Fruit fly (Drosophila melanogaster) whole organism, embryonic: ENCODE measurements around the gene UQCR-14.

Experiments used
- CG10267 ChIP-seq: fragments of 200-800 bp; sonication (Bioruptor generic); optimal IDR thresholded peaks from 2 replicates; lab custom pipeline; 2018; ENCODE audit warnings: missing biosample characterization, mild to moderate bottlenecking, missing genetic modification characterization, moderate library complexity
- CG11247 ChIP-seq: fragments of 200-800 bp; sonication (Bioruptor generic); IDR thresholded peaks from 2 replicates; pipeline ENCODE4 v1.3.6; 2022; ENCODE audit warnings: missing biosample characterization, missing genetic modification characterization
- CG15011 ChIP-seq: fragments of 200-800 bp; sonication (Bioruptor generic); optimal IDR thresholded peaks from 3 replicates; lab custom pipeline; 2018; ENCODE audit warnings: missing biosample characterization, mild to moderate bottlenecking, missing genetic modification characterization
- CG15696 ChIP-seq: fragments of 200-800 bp; sonication (Bioruptor generic); optimal IDR thresholded peaks from 2 replicates; lab custom pipeline; 2019; ENCODE audit warnings: missing biosample characterization, mild to moderate bottlenecking, missing genetic modification characterization, moderate library complexity
- CG17186 ChIP-seq: fragments of 200-800 bp; sonication (Bioruptor generic); optimal IDR thresholded peaks from 3 replicates; lab custom pipeline; 2017; ENCODE audit warnings: missing biosample characterization, missing genetic modification reagents, missing genetic modification characterization
- CG2116 ChIP-seq: fragments of 200-800 bp; sonication (Bioruptor generic); optimal IDR thresholded peaks from 3 replicates; lab custom pipeline; 2018; ENCODE audit warnings: missing biosample characterization, mild to moderate bottlenecking, missing genetic modification characterization
- CG2712 ChIP-seq: fragments of 200-800 bp; optimal IDR thresholded peaks from 3 replicates; lab custom pipeline; 2019; ENCODE audit warnings: missing biosample characterization, mild to moderate bottlenecking, missing genetic modification characterization, moderate library complexity
- CG30020 ChIP-seq: fragments of 200-800 bp; optimal IDR thresholded peaks from 2 replicates; lab custom pipeline; 2019; ENCODE audit warnings: missing biosample characterization, mild to moderate bottlenecking, missing genetic modification characterization, moderate library complexity
- CG3163 ChIP-seq: fragments of 200-800 bp; sonication (Bioruptor generic); optimal IDR thresholded peaks from 3 replicates; lab custom pipeline; 2016; ENCODE audit warnings: missing biosample characterization, missing genetic modification characterization
- CG33557 ChIP-seq: fragments of 200-800 bp; sonication (Bioruptor generic); optimal IDR thresholded peaks from 2 replicates; lab custom pipeline; 2019; ENCODE audit warnings: missing biosample characterization, mild to moderate bottlenecking, missing genetic modification characterization, moderate library complexity
- CG34224 ChIP-seq: fragments of 200-800 bp; sonication (Bioruptor generic); IDR thresholded peaks from 3 replicates; pipeline ENCODE4 v1.3.6; 2022; ENCODE audit warnings: missing biosample characterization, missing genetic modification characterization; ENCODE audit not compliant: partially characterized antibody
- CG34422 ChIP-seq: fragments of 200-800 bp; sonication (Bioruptor generic); IDR thresholded peaks from 3 replicates; pipeline ENCODE4 v1.3.6; 2022; ENCODE audit warnings: missing biosample characterization, missing genetic modification characterization
- CG6272 ChIP-seq: fragments of 200-800 bp; sonication (Bioruptor generic); IDR thresholded peaks from 2 replicates; pipeline ENCODE4 v1.3.6; 2022; ENCODE audit warnings: missing biosample characterization, missing genetic modification characterization
- CG6654 ChIP-seq: fragments of 200-800 bp; sonication (Bioruptor generic); optimal IDR thresholded peaks from 2 replicates; lab custom pipeline; 2017; ENCODE audit warnings: missing biosample characterization, mild to moderate bottlenecking, missing genetic modification characterization
- CG6765 ChIP-seq: fragments of 200-800 bp; sonication (Bioruptor generic); optimal IDR thresholded peaks from 3 replicates; lab custom pipeline; 2017; ENCODE audit warnings: missing biosample characterization, mild to moderate bottlenecking, missing genetic modification characterization
- CG7357 ChIP-seq: fragments of 200-800 bp; sonication (Bioruptor generic); IDR thresholded peaks from 3 replicates; pipeline ENCODE4 v1.3.6; 2022; ENCODE audit warnings: missing biosample characterization, missing genetic modification characterization
- CG9817 ChIP-seq: fragments of 200-800 bp; sonication (Bioruptor generic); optimal IDR thresholded peaks from 2 replicates; lab custom pipeline; 2018; ENCODE audit warnings: missing biosample characterization, mild to moderate bottlenecking, missing genetic modification characterization, moderate library complexity
- Dek ChIP-seq: fragments of 200-800 bp; sonication (Bioruptor generic); optimal IDR thresholded peaks from 3 replicates; lab custom pipeline; 2019; ENCODE audit warnings: missing biosample characterization, mild to moderate bottlenecking, missing genetic modification characterization, moderate library complexity
- Hr3 ChIP-seq: fragments of 200-800 bp; sonication (Bioruptor generic); optimal IDR thresholded peaks from 3 replicates; lab custom pipeline; 2016; ENCODE audit warnings: missing biosample characterization, missing genetic modification characterization
- NC2α ChIP-seq: fragments of 200-800 bp; sonication (Bioruptor generic); optimal IDR thresholded peaks from 2 replicates; lab custom pipeline; 2016; ENCODE audit warnings: missing biosample characterization, missing genetic modification characterization
- Oaz ChIP-seq: fragments of 200-800 bp; sonication (Bioruptor generic); IDR thresholded peaks from 2 replicates; pipeline ENCODE4 v1.3.6; 2022; ENCODE audit warnings: missing biosample characterization, missing genetic modification characterization
- Pdp1 ChIP-seq, 2 experiments: fragments of 200-800 bp; sonication (Bioruptor generic); optimal IDR thresholded peaks; 3 replicates each; lab custom pipeline; 2016; ENCODE audit warnings: missing biosample characterization in 2 of 2, missing genetic modification characterization in 2 of 2, mild to moderate bottlenecking in 1 of 2, moderate library complexity in 1 of 2
- Rx ChIP-seq: fragments of 200-800 bp; sonication (Bioruptor generic); IDR thresholded peaks from 2 replicates; pipeline ENCODE4 v1.3.6; 2022; ENCODE audit warnings: missing biosample characterization, missing genetic modification characterization
- Stat92E ChIP-seq, 3 experiments: fragments of >200 bp in 2 of 3; fragments of 200-800 bp in 1 of 3; sonication (Bioruptor generic) in 1 of 3; optimal IDR thresholded peaks; 2 replicates each; lab custom pipeline; 2017 to 2019; ENCODE audit warnings: missing biosample characterization in 3 of 3, missing genetic modification characterization in 3 of 3, mild to moderate bottlenecking in 1 of 3, moderate library complexity in 1 of 3
- Xbp1 ChIP-seq: fragments of 200-800 bp; sonication (Bioruptor generic); optimal IDR thresholded peaks from 3 replicates; lab custom pipeline; 2016; ENCODE audit warnings: missing biosample characterization, mild to moderate bottlenecking, missing genetic modification characterization
- bigmax ChIP-seq: fragments of 200-800 bp; sonication (Bioruptor generic); optimal IDR thresholded peaks from 2 replicates; lab custom pipeline; 2018; ENCODE audit warnings: missing biosample characterization, mild to moderate bottlenecking, missing genetic modification characterization
- cad ChIP-seq: fragments of >200 bp; optimal IDR thresholded peaks from 2 replicates; lab custom pipeline; 2017; ENCODE audit warnings: missing biosample characterization, missing genetic modification characterization
- crc ChIP-seq: fragments of 200-800 bp; sonication (Bioruptor generic); optimal IDR thresholded peaks from 2 replicates; lab custom pipeline; 2016; ENCODE audit warnings: missing biosample characterization, missing genetic modification characterization
- dati ChIP-seq: fragments of 200-800 bp; sonication (Bioruptor generic); IDR thresholded peaks from 2 replicates; pipeline ENCODE4 v1.3.6; 2022; ENCODE audit warnings: missing biosample characterization, missing genetic modification characterization
- fd102C ChIP-seq: fragments of 200-800 bp; sonication (Bioruptor generic); optimal IDR thresholded peaks from 2 replicates; lab custom pipeline; 2018; ENCODE audit warnings: missing biosample characterization, mild to moderate bottlenecking, missing genetic modification characterization, moderate library complexity
- fu2 ChIP-seq: fragments of 200-800 bp; sonication (Bioruptor generic); optimal IDR thresholded peaks from 2 replicates; lab custom pipeline; 2016; ENCODE audit warnings: missing biosample characterization, missing genetic modification characterization
- gcm ChIP-seq: fragments of 200-800 bp; sonication (Bioruptor generic); optimal IDR thresholded peaks from 2 replicates; lab custom pipeline; 2019; ENCODE audit warnings: missing biosample characterization, mild to moderate bottlenecking, missing genetic modification characterization, moderate library complexity
- gsb-n ChIP-seq: fragments of 200-800 bp; sonication (Bioruptor generic); optimal IDR thresholded peaks from 3 replicates; lab custom pipeline; 2018; ENCODE audit warnings: missing biosample characterization, mild to moderate bottlenecking, missing genetic modification characterization
- kah ChIP-seq: fragments of 200-800 bp; sonication (Bioruptor generic); optimal IDR thresholded peaks from 2 replicates; lab custom pipeline; 2018; ENCODE audit warnings: missing biosample characterization, mild to moderate bottlenecking, missing genetic modification characterization
- oc ChIP-seq: fragments of 200-800 bp; sonication (Bioruptor generic); optimal IDR thresholded peaks from 2 replicates; lab custom pipeline; 2018; ENCODE audit warnings: missing biosample characterization, mild to moderate bottlenecking, missing genetic modification characterization, moderate library complexity
- pfk ChIP-seq: fragments of 200-800 bp; sonication (Bioruptor generic); optimal IDR thresholded peaks from 2 replicates; lab custom pipeline; 2018; ENCODE audit warnings: missing biosample characterization, mild to moderate bottlenecking, missing genetic modification characterization, moderate library complexity
- psq ChIP-seq: fragments of 200-800 bp; sonication (Bioruptor generic); optimal IDR thresholded peaks from 2 replicates; lab custom pipeline; 2017; ENCODE audit warnings: missing biosample characterization, missing genetic modification characterization
- repo ChIP-seq: fragments of 200-800 bp; sonication (Bioruptor generic); optimal IDR thresholded peaks from 2 replicates; lab custom pipeline; 2016; ENCODE audit warnings: missing biosample characterization, missing genetic modification characterization
- rib ChIP-seq: fragments of 200-800 bp; sonication (Bioruptor generic); IDR thresholded peaks from 2 replicates; pipeline ENCODE4 v1.3.6; 2022; ENCODE audit warnings: missing biosample characterization, missing genetic modification characterization
- ro ChIP-seq: fragments of 200-800 bp; sonication (Bioruptor generic); IDR thresholded peaks from 2 replicates; pipeline ENCODE4 v1.3.6; 2022; ENCODE audit warnings: missing biosample characterization, missing genetic modification characterization
- sc ChIP-seq, 3 experiments: fragments of >200 bp in 2 of 3; fragments of 200-800 bp in 1 of 3; sonication (Bioruptor generic) in 1 of 3; optimal IDR thresholded peaks; 2 replicates in 2 of 3; 3 replicates in 1 of 3; lab custom pipeline; 2017; ENCODE audit warnings: mild to moderate bottlenecking in 1 of 3, missing biosample characterization in 1 of 3, missing genetic modification characterization in 1 of 3, missing genetic modification reagents in 1 of 3
- schlank ChIP-seq: fragments of 200-800 bp; sonication (Bioruptor generic); optimal IDR thresholded peaks from 2 replicates; lab custom pipeline; 2018; ENCODE audit warnings: missing biosample characterization, mild to moderate bottlenecking, missing genetic modification characterization
- slou ChIP-seq: fragments of 200-800 bp; sonication (Bioruptor generic); optimal IDR thresholded peaks from 3 replicates; lab custom pipeline; 2016; ENCODE audit warnings: missing biosample characterization, missing genetic modification characterization
- sna ChIP-seq: fragments of 200-800 bp; sonication (Bioruptor generic); IDR thresholded peaks from 2 replicates; pipeline ENCODE4 v1.3.6; 2022; ENCODE audit warnings: missing biosample characterization, missing genetic modification characterization; ENCODE audit not compliant: partially characterized antibody
- sug ChIP-seq: fragments of 200-800 bp; optimal IDR thresholded peaks from 2 replicates; lab custom pipeline; 2019; ENCODE audit warnings: missing biosample characterization, mild to moderate bottlenecking, missing genetic modification characterization, moderate library complexity
- tap ChIP-seq: fragments of 200-800 bp; optimal IDR thresholded peaks from 3 replicates; lab custom pipeline; 2019; ENCODE audit warnings: missing biosample characterization, mild to moderate bottlenecking, missing genetic modification characterization, moderate library complexity
- tna ChIP-seq: fragments of 200-800 bp; sonication (Bioruptor generic); IDR thresholded peaks from 2 replicates; pipeline ENCODE4 v1.3.6; 2022; ENCODE audit warnings: missing biosample characterization, missing genetic modification characterization; ENCODE audit not compliant: partially characterized antibody
- vnd ChIP-seq: fragments of 200-800 bp; sonication (Bioruptor generic); IDR thresholded peaks from 3 replicates; pipeline ENCODE4 v1.3.6; 2022; ENCODE audit warnings: missing biosample characterization, missing genetic modification characterization; ENCODE audit not compliant: partially characterized antibody
- zfh2 ChIP-seq: fragments of 200-800 bp; sonication (Bioruptor generic); optimal IDR thresholded peaks from 2 replicates; lab custom pipeline; 2016; ENCODE audit warnings: missing biosample characterization, missing genetic modification characterization

The UQCR-14 gene

dm6 chrX:16263415-16263814 is 22.7 kb upstream of the UQCR-14 start (continued):
- TF ChIP-seq bigmax (GFP tag; lab: Kevin White, UChicago) (peak; percentile 4), sna (GFP tag; lab: Robert Waterston, UW) (no peak), CG2116 (GFP tag; lab: Kevin White, UChicago) (peak; percentile 13), CG7357 (GFP tag; lab: Robert Waterston, UW) (peak; percentile 57; the same call in 1 of the 3 replicates), NC2α (no peak), CG34224 (GFP tag; lab: Robert Waterston, UW) (no peak), Dek (peak; percentile 71), CG2712 (tag; lab: Kevin White, UChicago) (peak; percentile 86), fu2 (peak; percentile 22), zfh2 (peak; percentile 17), gsb-n (tag; lab: Kevin White, UChicago) (peak; percentile 83), oc (tag; lab: Kevin White, UChicago) (peak; percentile 74), sug (peak; percentile 51), cad (GFP tag; lab: Kevin White, UChicago) (no peak), ro (GFP tag; lab: Robert Waterston, UW) (peak; percentile 52; the same call in 1 of the 2 replicates), kah (GFP tag; lab: Kevin White, UChicago) (peak; percentile 32), crc (GFP tag; lab: Kevin White, UChicago) (no peak), CG3163 (GFP tag; lab: Kevin White, UChicago) (no peak), CG6654 (GFP tag; lab: Kevin White, UChicago) (peak; percentile 32), CG6272 (GFP tag; lab: Robert Waterston, UW) (peak; percentile 53; the same call in 1 of the 2 replicates), Rx (GFP tag; lab: Robert Waterston, UW) (peak; percentile 60), Hr3 (peak; percentile 66), CG17186 (GFP tag; lab: Kevin White, UChicago) (no peak), CG15011 (GFP tag; lab: Kevin White, UChicago) (peak; percentile 40), tap (tag; lab: Kevin White, UChicago) (peak; percentile 79), gcm (peak; percentile 63), schlank (peak; percentile 53), CG34422 (peak; percentile 83), CG15696 (tag; lab: Kevin White, UChicago) (peak; percentile 67), vnd (GFP tag; lab: Robert Waterston, UW) (no peak), Pdp1 (GFP tag; optimal IDR thresholded peaks at IDR 0.05; lab: Kevin White, UChicago) (peak; percentile 63 to 69), CG30020 (tag; lab: Kevin White, UChicago) (peak; percentile 36), tna (no peak), Oaz (GFP tag; lab: Robert Waterston, UW) (peak; percentile 59), pfk (GFP tag; lab: Kevin White, UChicago) (no peak), CG33557 (peak; percentile 60), CG9817 (tag; lab: Kevin White, UChicago) (peak; percentile 76), sc (optimal IDR thresholded peaks at IDR 0.05; lab: Kevin White, UChicago) (no peak), sc (GFP tag; optimal IDR thresholded peaks at IDR 0.05; lab: Kevin White, UChicago) (peak; percentile 56), CG11247 (GFP tag; lab: Robert Waterston, UW) (peak; percentile 42; the same call in 1 of the 2 replicates), CG10267 (tag; lab: Kevin White, UChicago) (peak; percentile 78), fd102C (GFP tag; lab: Kevin White, UChicago) (no peak), psq (GFP tag; lab: Kevin White, UChicago) (no peak), rib (GFP tag; lab: Robert Waterston, UW) (peak; percentile 30; the same call in 1 of the 2 replicates), repo (GFP tag; lab: Kevin White, UChicago) (no peak), slou (GFP tag; lab: Kevin White, UChicago) (peak; percentile 67), CG6765 (peak; percentile 20), Stat92E (GFP tag; optimal IDR thresholded peaks at IDR 0.05; lab: Kevin White, UChicago) (no peak), Xbp1 (GFP tag; lab: Kevin White, UChicago) (peak; percentile 78), dati (peak; percentile 28; the same call in 1 of the 2 replicates)
